Fruit fly (Drosophila melanogaster): Measurements from ENCODE around the gene CG14990.

DNA sequence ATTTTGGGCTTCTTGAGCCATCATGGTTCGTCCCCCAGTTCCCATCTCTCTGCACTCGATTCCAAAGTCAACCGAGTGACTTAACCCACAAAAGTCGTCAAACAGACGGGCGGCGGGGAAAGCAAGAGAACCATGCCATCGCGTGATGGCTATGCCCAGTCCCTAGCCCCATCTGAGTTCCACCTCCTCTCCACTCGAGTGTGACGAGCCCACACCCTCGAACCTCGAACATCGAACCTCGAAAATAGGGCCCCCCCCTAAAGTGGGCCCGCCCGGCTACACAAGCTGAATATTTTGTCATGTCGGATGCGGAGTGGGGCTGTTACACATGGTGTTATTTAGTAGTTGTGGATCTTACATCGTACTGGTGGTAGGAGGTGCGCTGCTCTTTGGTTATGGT, 3.5 kb downstream of the CG14990 start:
- TF ChIP-seq bab1 (GFP tag; optimal IDR thresholded peaks at IDR 0.05): no peak
- no peak for TF ChIP-seq CG7101 (tag; optimal IDR thresholded peaks at IDR 0.05)
- TF ChIP-seq CG14711 (tag; optimal IDR thresholded peaks at IDR 0.05): no peak
- TF ChIP-seq CG33017 (tag; optimal IDR thresholded peaks at IDR 0.05): no peak
- no peak for TF ChIP-seq Mnt (GFP tag; optimal IDR thresholded peaks at IDR 0.05)
- TF ChIP-seq kay (GFP tag; ENCODE audit: borderline replicate concordance): no peak
- TF ChIP-seq CG12768 (GFP tag; optimal IDR thresholded peaks at IDR 0.05): no peak
- TF ChIP-seq cnc (optimal IDR thresholded peaks at IDR 0.05): no peak
- no peak for TF ChIP-seq Clk (GFP tag; optimal IDR thresholded peaks at IDR 0.05)
- no peak for TF ChIP-seq CG5204 (GFP tag; optimal IDR thresholded peaks at IDR 0.05)

All from whole organism, adult.